Worm (Caenorhabditis elegans): ENCODE data around the gene bus-8A.

bus-8A gene

DNA sequence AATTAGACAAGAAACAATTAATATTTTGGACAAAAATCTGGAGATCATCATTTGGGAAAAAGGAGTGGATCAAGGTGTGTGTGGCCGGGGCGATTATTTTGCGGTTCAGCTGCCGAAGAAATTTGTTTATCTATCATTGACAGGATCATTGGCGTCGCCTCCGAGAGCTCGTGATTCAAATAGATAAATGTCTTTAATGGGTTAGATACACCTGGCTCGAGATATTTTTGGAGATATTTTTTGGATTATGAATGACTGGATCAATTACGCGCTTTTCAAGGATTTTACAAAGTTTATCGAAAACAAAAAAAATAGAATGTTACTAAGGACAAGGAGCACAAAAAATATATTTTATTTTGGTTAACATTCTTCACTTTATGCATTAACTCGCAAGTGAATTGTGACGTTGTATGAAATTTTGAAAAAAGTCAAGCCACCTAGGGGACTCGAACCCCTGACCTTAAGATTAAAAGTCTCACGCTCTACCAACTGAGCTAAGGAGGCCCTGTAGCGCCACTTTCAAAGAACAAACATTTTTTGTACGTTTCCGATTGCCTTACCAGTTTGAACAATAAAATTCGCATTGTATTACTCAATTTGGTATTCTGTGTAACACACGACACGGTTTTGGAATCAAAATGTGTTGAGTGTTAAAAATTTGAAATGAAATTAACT is 41.8 kb upstream of the bus-8A start, which contains the start of gene C25F6.6 (continued):
- TF ChIP-seq unc-86 (tag; optimal IDR thresholded peaks at IDR 0.05), result no peak

DNA sequence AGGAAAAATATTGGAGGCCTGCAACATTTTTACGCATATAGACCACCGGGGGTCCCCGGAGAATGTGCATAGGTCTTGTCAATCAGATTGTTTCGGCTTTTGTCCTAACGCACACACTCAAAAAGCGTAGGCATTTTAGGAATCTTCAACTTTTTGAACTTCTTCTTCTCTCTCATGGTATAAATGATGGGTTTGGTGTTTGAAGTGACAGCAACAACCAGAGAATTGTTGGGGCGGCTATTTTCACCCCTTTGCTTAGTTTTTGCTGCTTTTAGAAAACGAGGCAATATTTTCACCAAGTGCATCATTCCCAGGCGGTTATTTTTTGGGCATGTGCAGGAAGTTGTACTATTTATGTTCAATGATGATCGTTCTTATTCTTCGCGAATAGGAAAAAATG is 41.0 kb upstream of the bus-8A start:
- TF ChIP-seq lin-14 (GFP tag; optimal IDR thresholded peaks at IDR 0.05), result peak; percentile 23
- no peak for TF ChIP-seq nhr-28 (tag; optimal IDR thresholded peaks at IDR 0.05)

DNA sequence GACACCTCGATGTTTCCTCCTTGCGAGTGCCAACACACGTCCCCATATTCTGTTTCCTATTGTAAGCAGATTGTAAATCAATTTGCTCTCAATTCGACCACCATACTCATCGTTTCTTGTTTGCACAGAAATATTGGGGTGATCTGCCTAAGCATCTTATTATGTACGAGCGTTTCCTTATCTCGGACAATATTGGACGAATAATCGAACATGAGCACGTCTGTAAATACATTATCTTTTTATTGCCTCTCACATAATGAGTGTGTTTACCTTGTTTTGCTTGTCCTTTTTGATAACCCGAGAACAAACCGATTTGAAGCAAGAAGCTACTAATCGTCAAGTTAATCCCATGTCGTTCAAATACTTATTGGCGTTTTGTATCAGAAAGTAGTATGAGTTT is 37.6 kb upstream of the bus-8A start:
- TF ChIP-seq ceh-88 (GFP tag; IDR thresholded peaks at IDR 0.05), result no peak
- TF ChIP-seq lin-15B (tag; optimal IDR thresholded peaks at IDR 0.05), result no peak
- no peak for TF ChIP-seq swsn-7 (tag; optimal IDR thresholded peaks at IDR 0.05)
- no peak for TF ChIP-seq efl-1 (optimal IDR thresholded peaks at IDR 0.05)
- TF ChIP-seq efl-1 (GFP tag; optimal IDR thresholded peaks at IDR 0.05 in 1 of 2), result no peak
- no peak for TF ChIP-seq mdl-1 (tag; optimal IDR thresholded peaks at IDR 0.05)
- TF ChIP-seq nhr-76 (tag; optimal IDR thresholded peaks at IDR 0.05), result no peak
- TF ChIP-seq Y116A8C.19 (tag; optimal IDR thresholded peaks at IDR 0.05; ENCODE audit: borderline replicate concordance), result no peak

DNA sequence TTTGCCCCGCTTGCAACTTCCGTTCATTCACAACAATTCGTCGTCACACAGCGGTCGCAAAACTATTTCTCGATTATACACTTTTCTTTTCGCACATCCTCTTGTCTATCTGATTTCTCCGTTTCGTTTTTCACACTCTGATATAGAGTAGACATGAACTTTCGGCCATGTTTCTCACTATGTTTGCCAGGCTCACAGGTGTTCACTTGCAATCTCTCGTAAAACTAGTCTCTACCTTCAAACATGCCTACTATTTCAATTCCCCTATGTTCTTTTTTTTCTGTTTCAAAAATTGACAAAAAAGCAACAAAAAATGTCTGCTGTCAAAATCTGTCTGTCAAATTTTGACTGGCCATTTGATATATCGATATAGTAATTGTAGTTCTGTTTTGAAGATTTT is 35.5 kb upstream of the bus-8A start:
- TF ChIP-seq blmp-1 (tag; optimal IDR thresholded peaks at IDR 0.05), result peak; percentile 52
- TF ChIP-seq fos-1 (tag; optimal IDR thresholded peaks at IDR 0.05), result no peak
- no peak for TF ChIP-seq snu-23 (GFP tag; optimal IDR thresholded peaks at IDR 0.05)
- no peak for TF ChIP-seq vab-15 (tag; optimal IDR thresholded peaks at IDR 0.05)

DNA sequence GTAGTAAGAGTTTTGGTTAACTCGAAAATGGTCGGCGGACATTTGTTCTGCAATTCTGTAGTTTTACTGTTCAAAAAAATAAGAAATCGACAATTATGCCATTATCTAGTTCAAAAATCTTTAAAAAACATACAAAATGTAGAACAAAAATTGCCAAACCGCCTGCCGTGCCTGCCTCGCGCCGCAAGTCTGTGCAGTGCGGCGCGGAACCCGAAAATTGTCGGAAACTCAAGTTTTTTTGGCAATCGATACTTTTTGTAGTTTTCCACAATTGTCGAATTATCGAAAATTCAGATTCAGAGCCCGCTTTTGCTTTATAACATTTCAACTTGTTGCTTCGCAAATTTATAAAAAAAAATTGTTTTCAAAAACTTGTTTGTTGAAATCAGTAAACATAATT is 34.7 kb upstream of the bus-8A start:
- TF ChIP-seq efl-1 (optimal IDR thresholded peaks at IDR 0.05), result no peak
- TF ChIP-seq efl-1 (GFP tag; optimal IDR thresholded peaks at IDR 0.05 in 1 of 2), result peak in 1 of 2 experiments; percentile 65
- TF ChIP-seq pag-3 (tag; optimal IDR thresholded peaks at IDR 0.05; ENCODE audit: borderline replicate concordance, insufficient read depth), result no peak

DNA sequence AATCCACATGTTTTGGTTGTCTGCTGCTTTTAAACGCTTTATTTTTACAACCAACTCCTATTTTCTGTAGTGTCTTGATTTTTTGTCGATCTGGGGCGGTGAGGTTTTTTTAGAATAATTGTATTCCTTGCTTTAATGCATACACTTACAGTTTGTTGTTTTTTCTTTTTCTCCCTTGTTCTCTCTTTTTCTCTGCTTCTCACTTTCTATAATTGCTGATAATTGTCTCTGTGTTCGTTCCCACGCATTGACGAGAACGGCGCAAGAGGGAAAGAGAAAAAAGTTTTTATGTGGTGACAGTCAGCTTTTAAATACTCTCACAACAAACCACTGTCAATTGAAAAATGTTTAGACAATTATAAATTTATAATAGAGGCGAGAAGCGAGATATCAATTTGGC is 34.0 kb upstream of the bus-8A start:
- TF ChIP-seq efl-1 (optimal IDR thresholded peaks at IDR 0.05) (no peak), efl-1 (GFP tag; optimal IDR thresholded peaks at IDR 0.05 in 1 of 2) (peak in 1 of 2 experiments; percentile 43), pax-3 (tag; optimal IDR thresholded peaks at IDR 0.05) (no peak)

DNA sequence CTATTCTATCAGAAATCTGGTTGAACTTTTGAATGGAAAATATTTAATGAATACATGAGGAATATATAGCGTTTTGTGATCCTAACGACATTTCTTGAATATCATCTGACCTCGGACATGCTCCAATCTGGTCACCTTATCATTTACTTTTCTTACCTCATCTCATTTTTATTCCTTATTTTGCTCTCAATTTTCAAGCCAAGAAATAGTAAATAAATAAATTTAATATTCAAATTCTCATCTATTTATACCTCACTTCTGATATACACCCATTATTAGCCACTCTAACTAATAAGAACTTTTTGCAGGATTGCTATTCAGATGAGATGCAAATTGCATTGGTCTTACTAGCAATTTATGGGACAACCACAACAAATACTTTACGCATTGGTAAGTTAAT is 31.8 kb upstream of the bus-8A start, which contains the start of gene ddr-1:
Gene ddr-1, plus strand, starts transcription at position 301 of the 400 bp plus-strand sequence.
- TF ChIP-seq hlh-17 (GFP tag; optimal IDR thresholded peaks at IDR 0.05; ENCODE audit: borderline replicate concordance) (no peak), pag-3 (tag; optimal IDR thresholded peaks at IDR 0.05; ENCODE audit: borderline replicate concordance, insufficient read depth) (no peak), ets-5 (GFP tag; IDR thresholded peaks at IDR 0.05) (no peak), fos-1 (tag; optimal IDR thresholded peaks at IDR 0.05) (no peak), rnt-1 (tag; optimal IDR thresholded peaks at IDR 0.05) (no peak), unc-62 (GFP tag; optimal IDR thresholded peaks at IDR 0.05) (no peak), irx-1 (tag; optimal IDR thresholded peaks at IDR 0.05) (no peak)

DNA sequence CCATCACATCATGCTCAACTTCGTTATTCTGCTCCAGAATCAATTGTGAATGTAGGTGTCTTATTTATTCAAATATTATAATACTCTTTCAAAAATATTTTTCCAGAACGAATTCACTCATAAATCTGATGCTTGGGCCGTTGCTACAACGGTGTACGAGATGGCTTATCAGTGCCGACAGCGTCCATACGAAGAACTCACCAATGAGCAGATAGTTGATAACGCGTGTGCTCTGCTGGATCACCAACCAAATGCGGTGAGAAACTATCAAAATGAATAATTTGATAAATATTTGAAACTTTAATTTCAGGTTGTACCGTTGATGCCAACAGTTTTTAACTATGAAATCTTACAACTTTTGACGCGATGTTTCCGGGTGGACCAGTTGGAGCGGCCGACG is 27.1 kb upstream of the bus-8A start:
- no peak for TF ChIP-seq mdl-1 (tag; optimal IDR thresholded peaks at IDR 0.05)
- TF ChIP-seq elt-2 (tag; optimal IDR thresholded peaks at IDR 0.05), result peak; percentile 71

DNA sequence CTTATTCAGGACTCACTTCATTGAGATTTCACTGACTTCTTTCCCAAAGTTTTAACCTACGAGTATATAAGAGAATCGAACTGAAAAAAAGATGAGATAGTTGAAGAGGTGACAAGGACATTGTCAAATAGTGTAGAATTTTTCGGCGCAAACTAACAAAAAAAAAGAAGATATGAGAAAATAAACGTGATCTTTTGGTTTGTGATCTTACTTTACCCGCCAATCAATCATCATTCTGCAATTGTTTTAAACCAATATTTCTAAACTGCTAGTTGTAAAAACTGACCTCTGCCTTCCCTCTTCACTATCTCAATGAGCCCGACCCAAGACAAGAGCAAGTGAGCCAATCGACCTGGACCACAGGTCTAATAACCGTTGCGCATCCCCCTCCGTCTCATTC is 26.6 kb upstream of the bus-8A start:
- TF ChIP-seq nhr-85 (tag) (peak; percentile 85), nhr-19 (GFP tag; conservative IDR thresholded peaks at IDR 0.05) (0 out of 2 replicates have a peak, but pooled peaks have one; percentile 3), C16A3.4 (tag; optimal IDR thresholded peaks at IDR 0.05) (no peak), egl-27 (tag; optimal IDR thresholded peaks at IDR 0.05) (no peak), pax-3 (tag; optimal IDR thresholded peaks at IDR 0.05) (no peak), isw-1 (GFP tag; IDR thresholded peaks at IDR 0.05) (no peak), nhr-90 (tag; optimal IDR thresholded peaks at IDR 0.05; ENCODE audit: poor library complexity) (peak; percentile 9), tbx-2 (tag; optimal IDR thresholded peaks at IDR 0.05) (peak; percentile 1), lin-14 (GFP tag; optimal IDR thresholded peaks at IDR 0.05) (peak; percentile 26), nhr-20 (tag; optimal IDR thresholded peaks at IDR 0.05) (peak; percentile 46), nhr-71 (tag; optimal IDR thresholded peaks at IDR 0.05) (peak; percentile 3)

Measured in whole organism, L1 larva.